Worm (Caenorhabditis elegans): Measurements from ENCODE around the gene srz-71.

The srz-71 gene

DNA sequence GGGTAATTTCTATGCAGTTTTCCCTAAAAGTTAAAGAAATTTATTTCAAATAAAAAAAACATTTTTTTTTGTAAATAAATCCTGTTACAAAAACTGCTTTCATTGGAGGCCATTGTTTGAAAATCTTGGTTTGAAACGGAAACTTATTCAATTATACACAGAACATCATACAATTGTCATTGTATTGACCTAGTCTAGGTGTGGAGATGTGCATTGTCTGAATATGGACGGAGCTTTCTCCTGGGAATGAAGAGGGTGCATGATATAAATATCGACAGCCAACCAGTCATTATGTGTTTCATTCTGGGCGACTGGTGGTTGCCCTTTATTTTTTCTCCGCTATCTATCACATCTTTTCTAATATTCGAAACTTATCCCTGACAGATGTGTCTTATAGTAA lies 13.8 kb downstream of the srz-71 start, which contains the start of gene C35D6.3:
Gene C35D6.3, plus strand, starts transcription at position 301 of the 400 bp plus-strand sequence.
- no peak for TF ChIP-seq flh-1 (GFP tag; optimal IDR thresholded peaks at IDR 0.05)
- no peak for TF ChIP-seq bed-3 (GFP tag; optimal IDR thresholded peaks at IDR 0.05)
- TF ChIP-seq elt-3 (tag; optimal IDR thresholded peaks at IDR 0.05) = no peak
- TF ChIP-seq ceh-83 (GFP tag; optimal IDR thresholded peaks at IDR 0.05) = no peak
- TF ChIP-seq mls-2 (tag; optimal IDR thresholded peaks at IDR 0.05) = no peak
- no peak for TF ChIP-seq unc-39 (tag; optimal IDR thresholded peaks at IDR 0.05)
- no peak for TF ChIP-seq nhr-237 (tag; optimal IDR thresholded peaks at IDR 0.05)
- TF ChIP-seq zip-8 (tag; optimal IDR thresholded peaks at IDR 0.05) = no peak
- TF ChIP-seq snpc-4 (tag; optimal IDR thresholded peaks at IDR 0.05) = no peak

DNA sequence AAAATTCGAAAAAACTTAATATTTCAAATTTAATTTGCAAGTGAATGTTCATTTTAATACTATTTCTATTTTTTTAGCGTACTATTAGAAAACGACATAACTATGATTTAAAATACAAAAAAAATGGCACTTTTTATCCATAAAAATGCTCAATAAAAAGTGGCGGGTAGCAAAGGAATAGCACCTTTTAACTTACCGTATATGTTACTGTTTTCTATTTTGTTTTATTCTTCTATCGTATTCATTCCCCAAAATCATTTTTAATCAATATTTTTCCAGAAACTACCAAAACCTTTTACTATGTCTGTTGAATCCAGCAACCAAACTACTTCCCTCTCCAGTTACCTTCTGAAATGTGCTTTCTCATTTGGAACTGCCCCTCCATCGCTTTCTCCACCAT lies 18.0 kb downstream of the srz-71 start, which contains the start of gene C35D6.4:
Gene C35D6.4, plus strand, starts transcription at position 301 of the 400 bp plus-strand sequence.
- TF ChIP-seq sem-2 (GFP tag; optimal IDR thresholded peaks at IDR 0.05) = no peak
- TF ChIP-seq nhr-12 (tag; optimal IDR thresholded peaks at IDR 0.05) = no peak
- no peak for TF ChIP-seq ztf-11 (tag; optimal IDR thresholded peaks at IDR 0.05)

DNA sequence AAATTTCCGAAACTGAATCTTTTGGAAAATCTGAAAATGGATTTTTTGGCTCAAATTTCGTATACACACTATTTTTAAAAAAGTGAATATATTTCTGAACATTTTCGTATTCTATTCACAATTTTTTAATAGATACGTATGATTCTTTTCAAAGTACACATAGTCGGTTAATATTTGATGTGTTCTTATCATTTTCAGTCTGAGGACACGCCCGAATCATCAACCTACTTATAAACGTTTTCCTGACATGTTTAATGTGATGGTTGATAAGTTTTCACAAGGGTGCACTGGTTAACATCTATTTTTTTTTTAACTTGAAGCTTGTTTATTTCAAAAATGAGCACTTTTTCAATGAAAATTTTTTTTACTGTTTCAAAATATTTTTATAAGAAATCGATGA lies 31.9 kb downstream of the srz-71 start:
- TF ChIP-seq flh-1 (GFP tag; optimal IDR thresholded peaks at IDR 0.05) = no peak
- TF ChIP-seq mab-5 (tag; optimal IDR thresholded peaks at IDR 0.05) = no peak

DNA sequence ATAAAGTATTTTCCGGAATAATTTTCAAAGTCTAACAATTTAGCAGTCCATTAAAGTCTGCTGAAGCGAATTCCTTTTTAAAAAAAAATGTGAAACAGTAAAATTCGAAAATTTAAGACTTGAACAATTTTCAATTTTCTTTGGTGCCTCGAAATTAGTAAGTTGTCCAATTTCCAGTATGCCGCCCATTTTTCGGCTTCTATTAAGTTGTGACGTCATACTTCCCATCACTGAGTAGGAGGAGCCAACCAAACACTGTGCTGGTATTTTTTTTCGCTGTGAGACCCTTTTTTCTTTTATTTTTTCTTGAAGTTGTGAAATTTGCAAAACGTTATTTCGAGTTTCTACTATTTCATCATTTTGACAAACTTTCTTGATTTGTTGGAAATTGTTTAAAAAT lies 37.9 kb downstream of the srz-71 start:
- peak; percentile 72 for TF ChIP-seq zip-8 (tag; optimal IDR thresholded peaks at IDR 0.05)
- TF ChIP-seq nhr-2 (tag; optimal IDR thresholded peaks at IDR 0.05) = no peak

DNA sequence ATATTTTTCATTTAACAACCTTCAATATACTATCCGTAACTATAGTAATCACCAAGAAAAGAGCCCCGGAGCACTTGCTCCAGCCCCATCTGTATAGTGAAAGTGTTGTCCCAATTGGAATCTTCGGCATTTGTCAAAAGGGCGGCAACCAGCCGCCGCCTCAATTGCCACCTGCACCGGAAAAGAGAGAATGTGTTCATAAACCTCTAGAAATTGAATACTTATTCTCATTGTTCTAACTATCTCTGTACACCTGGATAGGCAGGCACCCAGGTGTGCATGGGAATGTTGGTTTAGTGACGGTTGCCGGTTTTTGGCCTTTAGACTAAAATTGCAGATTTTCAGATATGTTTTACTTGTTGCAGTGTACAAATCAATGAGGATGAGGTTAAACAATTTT lies 45.3 kb downstream of the srz-71 start:
- no peak for TF ChIP-seq nhr-76 (tag; optimal IDR thresholded peaks at IDR 0.05)

DNA sequence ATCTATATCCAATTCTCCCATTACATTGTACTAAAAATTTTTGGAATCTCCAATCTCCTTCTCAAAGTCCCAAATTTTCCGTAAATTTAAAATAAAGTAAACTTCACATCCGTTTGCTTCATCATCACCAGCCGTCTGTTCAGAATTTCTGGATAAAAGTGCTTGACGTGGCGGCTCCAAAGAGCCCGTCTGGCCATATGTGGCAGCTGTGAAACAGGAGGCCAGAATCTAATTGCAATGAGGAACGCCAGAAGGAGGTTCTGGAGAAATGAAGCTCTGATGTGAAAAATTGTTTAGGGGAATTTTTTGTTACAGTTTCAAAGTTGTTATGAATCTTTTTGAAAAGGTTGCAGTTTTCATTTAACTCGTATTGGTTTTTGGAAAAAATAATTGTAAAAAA lies 47.6 kb downstream of the srz-71 start:
- TF ChIP-seq lin-13 (tag; optimal IDR thresholded peaks at IDR 0.05) = no peak
- TF ChIP-seq ztf-11 (tag; optimal IDR thresholded peaks at IDR 0.05) = no peak
- no peak for TF ChIP-seq pha-4 (tag; optimal IDR thresholded peaks at IDR 0.05)
- TF ChIP-seq sem-2 (GFP tag; optimal IDR thresholded peaks at IDR 0.05) = no peak
- TF ChIP-seq lsy-2 (tag; optimal IDR thresholded peaks at IDR 0.05) = no peak
- no peak for TF ChIP-seq cnd-1 (tag; optimal IDR thresholded peaks at IDR 0.05)
- TF ChIP-seq bed-3 (GFP tag; optimal IDR thresholded peaks at IDR 0.05) = no peak
- TF ChIP-seq hlh-1 (tag; optimal IDR thresholded peaks at IDR 0.05) = no peak
- no peak for TF ChIP-seq nhr-237 (tag; optimal IDR thresholded peaks at IDR 0.05)
- TF ChIP-seq zip-8 (tag; optimal IDR thresholded peaks at IDR 0.05) = no peak
- TF ChIP-seq lin-32 (GFP tag; optimal IDR thresholded peaks at IDR 0.05) = peak; percentile 57
- TF ChIP-seq ces-1 (GFP tag; optimal IDR thresholded peaks at IDR 0.05) = peak; percentile 55
- TF ChIP-seq mep-1 (tag; optimal IDR thresholded peaks at IDR 0.05) = no peak
- no peak for TF ChIP-seq unc-62 (GFP tag; optimal IDR thresholded peaks at IDR 0.05)

DNA sequence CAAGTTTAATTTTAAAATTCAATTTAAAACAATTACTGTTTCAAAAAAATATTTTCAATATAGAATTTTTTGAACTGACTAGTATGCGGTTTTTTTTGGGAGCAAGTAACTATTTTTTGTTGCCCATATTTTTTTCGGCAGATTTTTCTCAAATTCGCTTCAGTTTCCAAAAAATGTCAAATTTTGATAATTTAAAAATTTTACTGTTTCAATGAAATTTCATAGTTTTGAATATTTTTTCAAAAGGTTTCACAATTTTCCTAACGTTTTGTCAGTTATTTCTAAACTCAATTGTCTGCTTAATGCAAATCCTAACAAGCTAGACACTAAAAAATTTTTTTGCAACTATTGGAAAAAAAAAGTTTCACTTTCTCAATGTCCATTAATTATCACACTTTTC lies 48.3 kb downstream of the srz-71 start:
- TF ChIP-seq nhr-28 (tag; optimal IDR thresholded peaks at IDR 0.05) (no peak), M03D4.4 (tag; optimal IDR thresholded peaks at IDR 0.05) (peak; percentile 18), elt-1 (tag; optimal IDR thresholded peaks at IDR 0.05; ENCODE audit: borderline replicate concordance, insufficient read depth) (no peak), bed-3 (GFP tag; optimal IDR thresholded peaks at IDR 0.05) (no peak)

DNA sequence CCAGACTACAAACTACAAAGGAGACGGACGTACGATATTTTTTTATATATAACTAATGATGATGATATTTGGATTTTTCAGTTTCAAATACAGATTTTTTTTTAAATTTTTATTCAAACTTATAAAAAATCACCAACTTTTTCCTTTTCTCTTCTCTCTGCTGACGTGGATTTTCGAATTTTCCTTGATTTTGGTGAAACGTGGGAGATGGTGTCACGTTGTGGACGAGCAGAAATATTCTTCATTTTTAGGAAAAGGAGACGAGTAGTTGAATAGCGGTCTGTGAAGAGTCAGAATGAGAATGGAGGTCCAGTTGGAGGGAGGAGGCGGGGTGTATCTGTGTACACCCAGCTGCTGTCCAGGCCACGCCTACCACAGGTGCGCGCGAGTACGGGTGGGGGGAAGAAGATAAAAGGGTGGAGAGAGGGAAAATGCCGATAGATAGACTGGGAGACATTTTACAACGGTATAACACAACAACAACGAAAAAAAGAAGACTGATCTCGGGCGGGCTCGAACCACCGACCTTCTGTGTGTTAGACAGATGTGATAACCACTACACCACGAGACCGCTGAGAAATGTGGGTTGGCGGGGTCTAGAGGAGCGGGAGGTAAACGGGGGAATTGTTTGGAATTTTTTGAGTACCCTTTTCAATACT lies 49.4 kb downstream of the srz-71 start, which contains the start of gene Y7A9D.1:
Gene Y7A9D.1, minus strand, starts transcription at position 283 of the 659 bp plus-strand sequence.
- TF ChIP-seq drap-1 (GFP tag; optimal IDR thresholded peaks at IDR 0.05) (peak; percentile 84), mls-2 (tag; optimal IDR thresholded peaks at IDR 0.05) (peak; percentile 84), ceh-83 (GFP tag; optimal IDR thresholded peaks at IDR 0.05) (peak; percentile 89), tbx-8 (GFP tag; optimal IDR thresholded peaks at IDR 0.05) (peak; percentile 75), M03D4.4 (tag; optimal IDR thresholded peaks at IDR 0.05) (peak; percentile 85), bed-3 (GFP tag; optimal IDR thresholded peaks at IDR 0.05) (peak; percentile 13), hlh-1 (tag; optimal IDR thresholded peaks at IDR 0.05) (peak; percentile 89), cnd-1 (tag; optimal IDR thresholded peaks at IDR 0.05) (peak; percentile 77), sem-2 (GFP tag; optimal IDR thresholded peaks at IDR 0.05) (peak; percentile 61), lin-13 (tag; optimal IDR thresholded peaks at IDR 0.05) (peak; percentile 58), unc-120 (tag; optimal IDR thresholded peaks at IDR 0.05; ENCODE audit: poor library complexity, severe bottlenecking) (peak; percentile 73), sptf-1 (tag; optimal IDR thresholded peaks at IDR 0.05) (peak; percentile 90), flh-1 (GFP tag; optimal IDR thresholded peaks at IDR 0.05) (peak; percentile 56), nhr-2 (tag; optimal IDR thresholded peaks at IDR 0.05) (no peak), lin-32 (GFP tag; optimal IDR thresholded peaks at IDR 0.05) (peak; percentile 93), nhr-237 (tag; optimal IDR thresholded peaks at IDR 0.05) (no peak), unc-62 (GFP tag; optimal IDR thresholded peaks at IDR 0.05) (peak; percentile 24), pha-4 (tag; optimal IDR thresholded peaks at IDR 0.05) (no peak), lsy-2 (tag; optimal IDR thresholded peaks at IDR 0.05) (peak; percentile 13), ham-2 (GFP tag; optimal IDR thresholded peaks at IDR 0.05) (peak; percentile 61), nhr-12 (tag; optimal IDR thresholded peaks at IDR 0.05) (no peak), ceh-43 (GFP tag; optimal IDR thresholded peaks at IDR 0.05) (no peak), ztf-11 (tag; optimal IDR thresholded peaks at IDR 0.05) (peak; percentile 45)
